Fruit fly (Drosophila melanogaster): ENCODE measurements around the gene Sfmbt.

The Sfmbt gene

DNA sequence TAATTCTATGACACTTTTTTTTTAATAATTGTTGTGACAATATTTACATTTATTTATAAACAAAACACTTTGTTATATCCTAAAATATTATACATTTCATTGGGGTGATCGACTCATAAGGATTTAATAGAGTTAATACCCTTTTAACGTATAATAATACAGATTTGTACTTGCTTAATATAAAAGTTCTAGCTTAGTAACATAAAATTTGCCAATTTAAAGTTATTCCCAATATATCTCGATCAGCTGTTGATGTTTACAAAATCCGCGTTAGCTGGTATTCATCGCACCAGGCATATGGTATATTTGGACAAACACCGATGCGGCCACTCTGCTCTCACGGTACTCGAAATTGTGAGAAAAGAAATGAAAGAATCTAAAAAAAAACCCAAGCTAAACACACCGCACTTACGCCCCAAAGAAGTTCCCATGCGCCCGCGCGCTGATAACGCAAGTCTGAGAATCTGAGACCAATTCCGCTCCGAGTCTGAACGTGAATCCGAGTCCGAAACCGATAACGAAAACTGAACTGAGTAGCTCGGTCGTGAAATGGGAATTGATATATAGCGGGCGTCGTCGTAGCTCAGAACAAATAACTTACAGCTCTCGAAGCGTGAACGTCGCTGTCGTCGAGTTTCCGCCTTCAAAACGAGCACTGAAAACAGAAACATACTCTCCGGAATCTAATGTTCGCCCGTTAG lies 27.0 kb upstream of the Sfmbt start, which contains the start of gene Pect (continued):
- peak; percentile 63 for TF ChIP-seq Scr (GFP tag; IDR thresholded peaks at IDR 0.05; ENCODE audit: partially characterized antibody)
- TF ChIP-seq CoRest (tag; optimal IDR thresholded peaks at IDR 0.05): peak; percentile 58
- peak; percentile 34; the same call in 1 of the 2 replicates for TF ChIP-seq ham (GFP tag; IDR thresholded peaks at IDR 0.05)
- peak; percentile 31 for TF ChIP-seq pros (GFP tag; optimal IDR thresholded peaks at IDR 0.05)
- peak in 1 of 2 experiments; percentile 66 for TF ChIP-seq Trl (optimal IDR thresholded peaks at IDR 0.05)
- no peak for TF ChIP-seq Trl (GFP tag; optimal IDR thresholded peaks at IDR 0.05)
- TF ChIP-seq Xrp1 (GFP tag; IDR thresholded peaks at IDR 0.05): peak; percentile 19; the same call in 1 of the 2 replicates
- no peak; the same call in 1 of the 2 replicates for TF ChIP-seq onecut (GFP tag; IDR thresholded peaks at IDR 0.05)
- TF ChIP-seq so (GFP tag; IDR thresholded peaks at IDR 0.05): peak; percentile 66; the same call in 1 of the 3 replicates
- peak; percentile 58 for TF ChIP-seq pzg (GFP tag; optimal IDR thresholded peaks at IDR 0.05)
- TF ChIP-seq CG8478 (optimal IDR thresholded peaks at IDR 0.05): no peak
- no peak for TF ChIP-seq h (optimal IDR thresholded peaks at IDR 0.05)
- TF ChIP-seq sc (optimal IDR thresholded peaks at IDR 0.05): no peak
- TF ChIP-seq sc (GFP tag; optimal IDR thresholded peaks at IDR 0.05): no peak
- peak in 1 of 2 experiments; percentile 14 for TF ChIP-seq tll (GFP tag; optimal IDR thresholded peaks at IDR 0.05)
- TF ChIP-seq ci (GFP tag; IDR thresholded peaks at IDR 0.05): peak; percentile 9; the same call in 1 of the 3 replicates
- peak; percentile 44 for TF ChIP-seq CG4707 (GFP tag; optimal IDR thresholded peaks at IDR 0.05)
- TF ChIP-seq CG15601 (tag; optimal IDR thresholded peaks at IDR 0.05): no peak
- no peak for TF ChIP-seq Sox100B (GFP tag; optimal IDR thresholded peaks at IDR 0.05)
- TF ChIP-seq lilli (GFP tag; optimal IDR thresholded peaks at IDR 0.05): no peak
- peak; percentile 40; the same call in 1 of the 3 replicates for TF ChIP-seq vnd (GFP tag; IDR thresholded peaks at IDR 0.05; ENCODE audit: partially characterized antibody)
- TF ChIP-seq Rfx (GFP tag; IDR thresholded peaks at IDR 0.05): peak; percentile 27; the same call in 1 of the 2 replicates
- TF ChIP-seq chm (GFP tag; IDR thresholded peaks at IDR 0.05): peak; percentile 63; the same call in 1 of the 2 replicates
- no peak for TF ChIP-seq Mrtf (GFP tag; IDR thresholded peaks at IDR 0.05)
- TF ChIP-seq CG6654 (GFP tag; optimal IDR thresholded peaks at IDR 0.05): no peak
- TF ChIP-seq Jarid2 (GFP tag; optimal IDR thresholded peaks at IDR 0.05): peak; percentile 65
- peak; percentile 19 for TF ChIP-seq Sin3A (optimal IDR thresholded peaks at IDR 0.05)
- TF ChIP-seq E2f1 (GFP tag; IDR thresholded peaks at IDR 0.05): peak; percentile 54; the same call in 1 of the 2 replicates
- peak; percentile 53 for TF ChIP-seq CG16813 (GFP tag; IDR thresholded peaks at IDR 0.05; ENCODE audit: partially characterized antibody)
- peak in 1 of 2 experiments; percentile 42 for TF ChIP-seq bsh (GFP tag; optimal IDR thresholded peaks at IDR 0.05)
- TF ChIP-seq hbn (GFP tag; IDR thresholded peaks at IDR 0.05; ENCODE audit: partially characterized antibody): peak; percentile 54
- TF ChIP-seq z (GFP tag; IDR thresholded peaks at IDR 0.05): peak; percentile 77
- TF ChIP-seq CG9817 (tag; optimal IDR thresholded peaks at IDR 0.05): peak; percentile 16
- TF ChIP-seq sens (GFP tag): peak; percentile 6
- TF ChIP-seq CG6791 (GFP tag; IDR thresholded peaks at IDR 0.05; ENCODE audit: partially characterized antibody): no peak
- peak; percentile 62 for TF ChIP-seq gro (GFP tag; optimal IDR thresholded peaks at IDR 0.05)
- TF ChIP-seq fd102C (GFP tag; optimal IDR thresholded peaks at IDR 0.05): no peak
- TF ChIP-seq Ets65A (GFP tag): no peak
- TF ChIP-seq cwo (GFP tag; optimal IDR thresholded peaks at IDR 0.05): peak; percentile 57
- TF ChIP-seq Six4 (GFP tag; optimal IDR thresholded peaks at IDR 0.05): peak; percentile 4
- TF ChIP-seq Fer1 (GFP tag; optimal IDR thresholded peaks at IDR 0.05): peak; percentile 66
- TF ChIP-seq da (GFP tag; optimal IDR thresholded peaks at IDR 0.05): no peak
- TF ChIP-seq CG12071 (GFP tag; optimal IDR thresholded peaks at IDR 0.05): no peak
- TF ChIP-seq CG6813 (GFP tag; optimal IDR thresholded peaks at IDR 0.05): no peak
- TF ChIP-seq stwl (tag; optimal IDR thresholded peaks at IDR 0.05): peak; percentile 9
- peak; percentile 71 for TF ChIP-seq CG8924 (tag; optimal IDR thresholded peaks at IDR 0.05)
- TF ChIP-seq CG13894 (tag; optimal IDR thresholded peaks at IDR 0.05): peak; percentile 79
- peak; percentile 0 for TF ChIP-seq CG33213 (GFP tag; optimal IDR thresholded peaks at IDR 0.05)
- no peak for TF ChIP-seq CG10565 (GFP tag; optimal IDR thresholded peaks at IDR 0.05)
- TF ChIP-seq CG34376 (GFP tag; optimal IDR thresholded peaks at IDR 0.05): peak; percentile 96
